Fruit fly (Drosophila melanogaster) whole organism, wandering third instar larva: Measurements from ENCODE around the gene CstF50.

Experiments
- Abd-B ChIP-seq: fragments of >200 bp; optimal IDR thresholded peaks from 2 replicates; lab custom pipeline; 2017; ENCODE audit warnings: missing biosample characterization, missing genetic modification characterization
- CG32264 ChIP-seq: fragments of 200-800 bp; sonication (Bioruptor generic); optimal IDR thresholded peaks from 2 replicates; lab custom pipeline; 2016; ENCODE audit warnings: missing biosample characterization, missing genetic modification characterization
- CG9705 ChIP-seq: fragments of 200-800 bp; sonication (Bioruptor generic); optimal IDR thresholded peaks from 2 replicates; lab custom pipeline; 2018; ENCODE audit warnings: missing biosample characterization, mild to moderate bottlenecking, missing genetic modification characterization
- CrebA ChIP-seq: fragments of 200-800 bp; sonication (Bioruptor generic); optimal IDR thresholded peaks from 2 replicates; lab custom pipeline; 2016; ENCODE audit warnings: missing biosample characterization, mild to moderate bottlenecking, missing genetic modification characterization, borderline replicate concordance
- Dfd ChIP-seq: fragments of >200 bp; optimal IDR thresholded peaks from 2 replicates; lab custom pipeline; 2017; ENCODE audit warnings: missing biosample characterization, missing genetic modification characterization
- Dif ChIP-seq: fragments of 200-275, 200-300 bp; sonication (Bioruptor generic); optimal IDR thresholded peaks from 2 replicates; lab custom pipeline; 2018; ENCODE audit warnings: missing biosample characterization, missing genetic modification characterization; ENCODE audit not compliant: partially characterized antibody
- GATAd ChIP-seq: sonication (Bioruptor generic); optimal IDR thresholded peaks from 2 replicates; lab custom pipeline; 2016; ENCODE audit warnings: missing biosample characterization, missing genetic modification characterization
- HLH106 ChIP-seq: fragments of 200-800 bp; optimal IDR thresholded peaks from 3 replicates; lab custom pipeline; 2019; ENCODE audit warnings: missing biosample characterization, mild to moderate bottlenecking, missing genetic modification characterization, moderate library complexity
- Hnf4 ChIP-seq: fragments of 200-800 bp; sonication (Bioruptor generic); optimal IDR thresholded peaks from 2 replicates; lab custom pipeline; 2016; ENCODE audit warnings: missing biosample characterization, mild to moderate bottlenecking, missing genetic modification characterization
- Hr78 ChIP-seq: fragments of >200 bp; optimal IDR thresholded peaks from 2 replicates; lab custom pipeline; 2017; ENCODE audit warnings: missing biosample characterization, missing genetic modification characterization
- Hr83 ChIP-seq: fragments of 200-300 bp; sonication (Bioruptor generic); optimal IDR thresholded peaks from 2 replicates; lab custom pipeline; 2016; ENCODE audit warnings: missing biosample characterization, mild to moderate bottlenecking, missing genetic modification characterization, moderate library complexity; ENCODE audit not compliant: poor library complexity, severe bottlenecking
- Jra ChIP-seq: sonication (Bioruptor generic); optimal IDR thresholded peaks from 2 replicates; lab custom pipeline; 2016; ENCODE audit warnings: missing biosample characterization, missing genetic modification characterization
- Mio ChIP-seq: sonication (Bioruptor generic); optimal IDR thresholded peaks from 2 replicates; lab custom pipeline; 2016; ENCODE audit warnings: missing biosample characterization, missing genetic modification characterization
- Myc ChIP-seq: fragments of >200 bp; optimal IDR thresholded peaks from 2 replicates; lab custom pipeline; 2017
- N ChIP-seq: fragments of >200 bp; optimal IDR thresholded peaks from 2 replicates; lab custom pipeline; 2018; ENCODE audit warnings: missing biosample characterization, missing external identifiers, missing genetic modification characterization
- OdsH ChIP-seq: fragments of 200-800 bp; sonication (Bioruptor generic); optimal IDR thresholded peaks from 2 replicates; lab custom pipeline; 2016; ENCODE audit warnings: missing biosample characterization, mild to moderate bottlenecking, missing genetic modification characterization
- Rel ChIP-seq, 2 experiments: fragments of 200-800 bp; sonication (Bioruptor generic) in 1 of 2; optimal IDR thresholded peaks; 2 replicates in 1 of 2; 3 replicates in 1 of 2; lab custom pipeline; 2016 to 2019; ENCODE audit warnings: mild to moderate bottlenecking in 2 of 2, missing biosample characterization in 2 of 2, missing genetic modification characterization in 2 of 2, moderate library complexity in 1 of 2
- Sp1 ChIP-seq: fragments of 200-800 bp; sonication (Bioruptor generic); optimal IDR thresholded peaks from 3 replicates; lab custom pipeline; 2019; ENCODE audit warnings: missing biosample characterization, mild to moderate bottlenecking, missing genetic modification characterization, moderate library complexity
- Vsx2 ChIP-seq: fragments of 200-300, 225-300 bp; sonication (Bioruptor generic); optimal IDR thresholded peaks from 2 replicates; lab custom pipeline; 2018; ENCODE audit warnings: missing biosample characterization, missing genetic modification characterization; ENCODE audit not compliant: partially characterized antibody
- br ChIP-seq: fragments of 200-800 bp; sonication (Bioruptor generic); optimal IDR thresholded peaks from 2 replicates; lab custom pipeline; 2016; ENCODE audit warnings: missing biosample characterization, missing genetic modification characterization
- brk ChIP-seq: fragments of 200-800 bp; sonication (Bioruptor generic); optimal IDR thresholded peaks from 2 replicates; lab custom pipeline; 2016; ENCODE audit warnings: missing biosample characterization, mild to moderate bottlenecking, missing genetic modification characterization
- dl ChIP-seq, 2 experiments: fragments of 175-275, 200-275 bp in 1 of 2; fragments of 200-275 bp in 1 of 2; sonication (Bioruptor generic); optimal IDR thresholded peaks; lab custom pipeline; 2018; ENCODE audit warnings: mild to moderate bottlenecking in 2 of 2, missing biosample characterization in 2 of 2, missing genetic modification characterization in 2 of 2, moderate library complexity in 2 of 2; ENCODE audit not compliant: partially characterized antibody in 2 of 2, insufficient read depth in 1 of 2
- dmrt93B ChIP-seq: fragments of 200-800 bp; sonication (Bioruptor generic); optimal IDR thresholded peaks from 2 replicates; lab custom pipeline; 2018; ENCODE audit warnings: missing biosample characterization, mild to moderate bottlenecking, missing genetic modification characterization
- dsf ChIP-seq: sonication (Bioruptor generic); optimal IDR thresholded peaks from 2 replicates; lab custom pipeline; 2016; ENCODE audit warnings: missing biosample characterization, missing genetic modification characterization, borderline replicate concordance
- ey ChIP-seq: fragments of 200-800 bp; sonication (Bioruptor generic); optimal IDR thresholded peaks from 2 replicates; lab custom pipeline; 2016; ENCODE audit warnings: missing biosample characterization, missing genetic modification characterization
- foxo ChIP-seq, 2 experiments: fragments of 200-800 bp; sonication (Bioruptor generic); optimal IDR thresholded peaks; 2 replicates in 1 of 2; 3 replicates in 1 of 2; lab custom pipeline; 2016 to 2017; ENCODE audit warnings: missing biosample characterization in 2 of 2, missing genetic modification characterization in 2 of 2
- fru ChIP-seq: fragments of 200-800 bp; sonication (Bioruptor generic); optimal IDR thresholded peaks from 3 replicates; lab custom pipeline; 2016; ENCODE audit warnings: missing biosample characterization, mild to moderate bottlenecking, missing genetic modification characterization
- h ChIP-seq: fragments of 200-800 bp; sonication (Bioruptor generic); optimal IDR thresholded peaks from 3 replicates; lab custom pipeline; 2016; ENCODE audit warnings: missing biosample characterization, mild to moderate bottlenecking, missing genetic modification characterization
- jim ChIP-seq: fragments of 175-275, 200-325 bp; sonication (Bioruptor generic); optimal IDR thresholded peaks from 2 replicates; lab custom pipeline; 2016; ENCODE audit warnings: missing biosample characterization, mild to moderate bottlenecking, missing genetic modification characterization
- lola ChIP-seq: fragments of >200 bp; optimal IDR thresholded peaks from 2 replicates; lab custom pipeline; 2017; ENCODE audit warnings: missing biosample characterization, missing genetic modification characterization
- pan ChIP-seq: fragments of >200 bp; optimal IDR thresholded peaks from 2 replicates; lab custom pipeline; 2017
- psq ChIP-seq: fragments of 200-800 bp; sonication (Bioruptor generic); optimal IDR thresholded peaks from 3 replicates; lab custom pipeline; 2017; ENCODE audit warnings: missing biosample characterization, mild to moderate bottlenecking, missing genetic modification characterization, moderate library complexity
- rgr ChIP-seq: fragments of 200-800 bp; sonication (Bioruptor generic); optimal IDR thresholded peaks from 3 replicates; lab custom pipeline; 2016; ENCODE audit warnings: missing biosample characterization, mild to moderate bottlenecking, missing genetic modification characterization
- sage ChIP-seq: fragments of 200-800 bp; sonication (Bioruptor generic); optimal IDR thresholded peaks from 2 replicates; lab custom pipeline; 2016; ENCODE audit warnings: missing biosample characterization, mild to moderate bottlenecking, missing genetic modification characterization
- sv ChIP-seq: fragments of 200-800 bp; sonication (Bioruptor generic); optimal IDR thresholded peaks from 3 replicates; lab custom pipeline; 2016; ENCODE audit warnings: missing biosample characterization, missing genetic modification characterization
- tai ChIP-seq: sonication (Bioruptor generic); optimal IDR thresholded peaks from 2 replicates; lab custom pipeline; 2016; ENCODE audit warnings: missing biosample characterization, missing genetic modification characterization
- usp ChIP-seq: fragments of >200 bp; optimal IDR thresholded peaks from 2 replicates; lab custom pipeline; 2017; ENCODE audit warnings: missing biosample characterization, missing genetic modification characterization
- woc ChIP-seq: sonication (Bioruptor generic); optimal IDR thresholded peaks from 2 replicates; lab custom pipeline; 2016; ENCODE audit warnings: missing biosample characterization, mild to moderate bottlenecking, missing genetic modification characterization

Gene CstF50

dm6 chr3R:31727773-31728172 is 9.0 kb downstream of the CstF50 start:
- TF ChIP-seq lola (GFP tag; lab: Kevin White, UChicago) (no peak), rgr (GFP tag; lab: Kevin White, UChicago) (no peak), CG9705 (GFP tag; lab: Kevin White, UChicago) (no peak), brk (GFP tag; lab: Kevin White, UChicago) (no peak), fru (GFP tag; lab: Kevin White, UChicago) (no peak), N (GFP tag; lab: Kevin White, UChicago) (no peak), Jra (GFP tag; lab: Kevin White, UChicago) (no peak), sv (no peak), Sp1 (GFP tag; lab: Kevin White, UChicago) (no peak)

dm6 chr3R:31726286-31726685 is 10.5 kb downstream of the CstF50 start:
- no peak for TF ChIP-seq N (GFP tag; lab: Kevin White, UChicago)
- no peak for TF ChIP-seq jim (GFP tag; lab: Kevin White, UChicago)
- no peak for TF ChIP-seq CrebA (GFP tag; lab: Kevin White, UChicago)
- TF ChIP-seq OdsH (GFP tag; lab: Kevin White, UChicago): no peak
- TF ChIP-seq Hnf4 (GFP tag; lab: Kevin White, UChicago): no peak
- no peak for TF ChIP-seq brk (GFP tag; lab: Kevin White, UChicago)
- TF ChIP-seq foxo (GFP tag; optimal IDR thresholded peaks at IDR 0.05; lab: Kevin White, UChicago): no peak
- TF ChIP-seq Abd-B (GFP tag; lab: Kevin White, UChicago): no peak
- no peak for TF ChIP-seq Dfd (GFP tag; lab: Kevin White, UChicago)
- no peak for TF ChIP-seq CG32264 (GFP tag; lab: Kevin White, UChicago)
- no peak for TF ChIP-seq psq (GFP tag; lab: Kevin White, UChicago)
- no peak for TF ChIP-seq HLH106
- TF ChIP-seq dsf: no peak

dm6 chr3R:31725486-31726227 is 11.1 kb downstream of the CstF50 start:
- TF ChIP-seq Jra (GFP tag; lab: Kevin White, UChicago): no peak
- no peak for TF ChIP-seq sv
- TF ChIP-seq woc: no peak
- TF ChIP-seq psq (GFP tag; lab: Kevin White, UChicago): no peak
- no peak for TF ChIP-seq Hr78 (GFP tag; lab: Kevin White, UChicago)
- no peak for TF ChIP-seq brk (GFP tag; lab: Kevin White, UChicago)
- no peak for TF ChIP-seq lola (GFP tag; lab: Kevin White, UChicago)
- no peak for TF ChIP-seq OdsH (GFP tag; lab: Kevin White, UChicago)
- no peak for TF ChIP-seq pan
- TF ChIP-seq br (GFP tag; lab: Kevin White, UChicago): no peak
- TF ChIP-seq Vsx2 (GFP tag; lab: Kevin White, UChicago): no peak
- TF ChIP-seq usp (GFP tag; lab: Kevin White, UChicago): no peak
- TF ChIP-seq Dif: peak; percentile 85
- TF ChIP-seq tai (GFP tag; lab: Kevin White, UChicago): no peak
- TF ChIP-seq sage (GFP tag; lab: Kevin White, UChicago): no peak
- TF ChIP-seq CG9705 (GFP tag; lab: Kevin White, UChicago): no peak
- TF ChIP-seq dsf: no peak
- TF ChIP-seq Hr83 (GFP tag; lab: Kevin White, UChicago): peak; percentile 52
- no peak for TF ChIP-seq foxo (GFP tag; optimal IDR thresholded peaks at IDR 0.05; lab: Kevin White, UChicago)
- TF ChIP-seq rgr (GFP tag; lab: Kevin White, UChicago): peak; percentile 22
- no peak for TF ChIP-seq Rel (GFP tag; optimal IDR thresholded peaks at IDR 0.05; lab: Kevin White, UChicago)
- TF ChIP-seq Rel (tag; optimal IDR thresholded peaks at IDR 0.05; lab: Kevin White, UChicago): peak; percentile 38
- TF ChIP-seq dmrt93B (GFP tag; lab: Kevin White, UChicago): no peak
- TF ChIP-seq Sp1 (GFP tag; lab: Kevin White, UChicago): peak; percentile 47
- no peak for TF ChIP-seq CG32264 (GFP tag; lab: Kevin White, UChicago)
- TF ChIP-seq h (GFP tag; lab: Kevin White, UChicago): peak; percentile 36
- TF ChIP-seq N (GFP tag; lab: Kevin White, UChicago): no peak
- peak; percentile 24 to 32 for TF ChIP-seq dl (GFP tag; optimal IDR thresholded peaks at IDR 0.05; lab: Kevin White, UChicago; ENCODE audit: insufficient read depth in 1 of 2, partially characterized antibody in 2 of 2)
- no peak for TF ChIP-seq ey (GFP tag; lab: Kevin White, UChicago)
- no peak for TF ChIP-seq jim (GFP tag; lab: Kevin White, UChicago)
- TF ChIP-seq Mio (GFP tag; lab: Kevin White, UChicago): no peak
- peak; percentile 25 for TF ChIP-seq GATAd
- no peak for TF ChIP-seq Abd-B (GFP tag; lab: Kevin White, UChicago)
- peak; percentile 3 for TF ChIP-seq HLH106
- no peak for TF ChIP-seq Myc (lab: Kevin White, UChicago)
- no peak for TF ChIP-seq CrebA (GFP tag; lab: Kevin White, UChicago)
- TF ChIP-seq Dfd (GFP tag; lab: Kevin White, UChicago): no peak
- TF ChIP-seq Hnf4 (GFP tag; lab: Kevin White, UChicago): peak; percentile 67
- peak; percentile 11 for TF ChIP-seq fru (GFP tag; lab: Kevin White, UChicago)
